Fruit fly (Drosophila melanogaster): ENCODE results near the gene CG4297.
"Not testable (repeated sequence)": the region's sequence is repeated elsewhere in the genome, so short reads cannot be mapped to it uniquely, and the experiment has no call there.

CG4297 gene

DNA sequence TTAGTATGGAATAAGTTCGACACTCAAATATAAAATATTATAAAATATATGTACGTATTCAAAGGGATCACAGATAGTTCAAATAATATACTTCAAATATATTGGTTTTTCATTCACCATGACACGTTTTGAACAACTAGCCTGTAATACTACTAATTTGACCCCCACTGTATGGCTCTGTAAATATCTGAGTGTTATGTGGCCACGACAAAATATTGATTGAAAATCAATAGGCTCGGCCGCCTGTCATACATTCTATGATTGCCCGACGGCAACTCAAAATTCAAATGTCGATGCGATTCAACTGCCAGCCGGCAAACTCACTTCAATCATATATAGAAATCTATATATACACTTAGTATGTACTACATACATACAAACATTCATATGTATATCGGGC lies 2.1 kb downstream of the CG4297 start:
- no peak for TF ChIP-seq pan (optimal IDR thresholded peaks at IDR 0.05)
- TF ChIP-seq CG8478 (optimal IDR thresholded peaks at IDR 0.05), result no peak
- TF ChIP-seq Dll (optimal IDR thresholded peaks at IDR 0.05), result no peak
- no peak for TF ChIP-seq EcR (GFP tag; optimal IDR thresholded peaks at IDR 0.05)
- TF ChIP-seq psq (optimal IDR thresholded peaks at IDR 0.05), result no peak
- no peak for TF ChIP-seq usp (GFP tag; optimal IDR thresholded peaks at IDR 0.05)

DNA sequence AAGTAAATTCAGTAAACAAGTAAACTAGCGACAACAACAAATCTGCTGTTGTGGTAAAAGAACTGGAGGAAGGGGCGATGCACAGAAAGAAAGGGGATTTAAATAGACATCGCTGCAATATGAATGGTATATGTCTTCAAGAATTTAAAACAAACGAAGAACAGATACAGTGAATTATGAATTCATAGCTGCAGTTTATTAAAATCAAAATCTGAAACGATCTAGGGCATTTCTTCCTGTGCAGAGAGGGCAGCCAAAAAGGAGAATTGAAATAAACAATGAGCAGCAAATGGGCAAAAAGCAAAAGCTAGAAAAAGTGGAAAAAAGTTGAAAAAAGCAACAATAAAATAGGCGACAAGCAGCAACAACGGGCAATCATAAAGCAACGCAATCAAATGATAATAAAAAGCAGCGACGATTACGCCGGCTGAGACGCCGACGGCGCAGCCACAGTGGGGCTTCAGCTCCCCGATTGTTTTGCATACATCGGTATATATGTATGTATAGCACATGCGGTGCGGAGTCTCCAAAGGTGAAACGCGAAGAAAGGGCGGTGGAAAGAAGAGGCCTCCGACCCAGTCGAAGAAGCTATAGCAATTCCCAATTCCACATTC lies 3.1 kb downstream of the CG4297 start:
- no peak for TF ChIP-seq Dll (optimal IDR thresholded peaks at IDR 0.05)
- TF ChIP-seq CG8478 (optimal IDR thresholded peaks at IDR 0.05), result no peak
- no peak for TF ChIP-seq pan (optimal IDR thresholded peaks at IDR 0.05)
- no peak for TF ChIP-seq usp (GFP tag; optimal IDR thresholded peaks at IDR 0.05)
- no peak for TF ChIP-seq psq (optimal IDR thresholded peaks at IDR 0.05)
- TF ChIP-seq EcR (GFP tag; optimal IDR thresholded peaks at IDR 0.05), result no peak

- TF ChIP-seq pan (optimal IDR thresholded peaks at IDR 0.05) (no peak), CG8478 (optimal IDR thresholded peaks at IDR 0.05) (no peak), psq (optimal IDR thresholded peaks at IDR 0.05) (no peak), EcR (GFP tag; optimal IDR thresholded peaks at IDR 0.05) (no peak), Dll (optimal IDR thresholded peaks at IDR 0.05) (no peak), usp (GFP tag; optimal IDR thresholded peaks at IDR 0.05) (no peak)
Observed at dm6 chr2L:467683-468082, 4.3 kb downstream of the CG4297 start.

DNA sequence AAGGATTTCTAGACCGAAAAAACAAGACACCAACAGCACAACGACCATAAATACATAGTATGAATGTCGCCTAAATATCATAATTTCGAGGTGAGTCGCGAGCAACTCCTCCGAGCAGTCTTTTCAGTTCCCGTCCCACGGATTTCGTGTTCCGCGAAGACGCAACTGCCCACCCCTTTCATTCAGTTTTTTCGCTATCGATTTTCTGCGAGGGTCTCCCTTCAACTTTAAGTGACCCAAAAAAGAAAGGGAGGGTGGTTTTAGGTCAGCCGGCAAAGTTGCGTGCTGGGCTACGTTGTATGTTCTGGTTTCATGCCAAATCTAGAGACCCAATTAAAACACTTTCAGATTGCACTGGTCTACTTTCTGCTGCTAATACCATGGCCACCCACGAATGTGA lies 16.3 kb downstream of the CG4297 start:
- TF ChIP-seq Dll (optimal IDR thresholded peaks at IDR 0.05) (no peak), EcR (GFP tag; optimal IDR thresholded peaks at IDR 0.05) (no peak)

DNA sequence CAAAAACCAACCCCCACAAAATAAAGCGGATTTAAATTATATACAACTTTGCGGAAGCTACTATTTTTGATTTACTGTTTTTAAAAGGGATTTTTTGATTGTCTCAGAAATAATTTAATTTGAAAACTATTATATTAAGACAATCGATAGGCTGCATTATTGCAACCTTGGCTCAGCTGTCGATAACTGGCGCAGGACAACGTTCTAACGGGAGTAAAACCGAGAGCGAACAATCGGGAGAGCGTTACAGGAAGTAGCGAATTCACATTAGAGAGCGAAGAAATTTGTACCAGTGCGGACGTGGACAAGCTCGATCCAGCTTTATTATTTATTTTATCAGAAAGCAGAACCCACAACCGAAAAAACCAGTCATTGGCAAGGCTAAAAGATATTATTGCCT lies 16.7 kb downstream of the CG4297 start, which contains the start of gene CG4133:
Gene CG4133, plus strand, starts transcription at position 258 of the 400 bp plus-strand sequence.
- not testable (repeated sequence) for TF ChIP-seq pan (optimal IDR thresholded peaks at IDR 0.05); EcR (GFP tag; optimal IDR thresholded peaks at IDR 0.05); CG8478 (optimal IDR thresholded peaks at IDR 0.05)

dm6 chr2L:452872-453271 lies 19.1 kb downstream of the CG4297 start, which contains the start of the genes crq and shv:
Gene crq, minus strand, starts transcription at chr2L:453024.
Gene shv, plus strand, starts transcription at chr2L:453108.
- TF ChIP-seq pan (optimal IDR thresholded peaks at IDR 0.05), result no peak
- TF ChIP-seq usp (GFP tag; optimal IDR thresholded peaks at IDR 0.05), result no peak
- TF ChIP-seq CG8478 (optimal IDR thresholded peaks at IDR 0.05), result no peak
- TF ChIP-seq EcR (GFP tag; optimal IDR thresholded peaks at IDR 0.05), result no peak
- TF ChIP-seq Dll (optimal IDR thresholded peaks at IDR 0.05), result no peak
- no peak for TF ChIP-seq psq (optimal IDR thresholded peaks at IDR 0.05)

dm6 chr2L:451705-452472 lies 20.1 kb downstream of the CG4297 start:
- TF ChIP-seq usp (GFP tag; optimal IDR thresholded peaks at IDR 0.05) (no peak), CG8478 (optimal IDR thresholded peaks at IDR 0.05) (no peak), psq (optimal IDR thresholded peaks at IDR 0.05) (no peak), pan (optimal IDR thresholded peaks at IDR 0.05) (no peak), Dll (optimal IDR thresholded peaks at IDR 0.05) (no peak), EcR (GFP tag; optimal IDR thresholded peaks at IDR 0.05) (no peak)

- no peak for TF ChIP-seq psq (optimal IDR thresholded peaks at IDR 0.05)
- no peak for TF ChIP-seq EcR (GFP tag; optimal IDR thresholded peaks at IDR 0.05)
- TF ChIP-seq usp (GFP tag; optimal IDR thresholded peaks at IDR 0.05), result no peak
- no peak for TF ChIP-seq Dll (optimal IDR thresholded peaks at IDR 0.05)
- TF ChIP-seq pan (optimal IDR thresholded peaks at IDR 0.05), result no peak
- TF ChIP-seq CG8478 (optimal IDR thresholded peaks at IDR 0.05), result no peak
Observed at dm6 chr2L:447124-447523, 24.9 kb downstream of the CG4297 start.

DNA sequence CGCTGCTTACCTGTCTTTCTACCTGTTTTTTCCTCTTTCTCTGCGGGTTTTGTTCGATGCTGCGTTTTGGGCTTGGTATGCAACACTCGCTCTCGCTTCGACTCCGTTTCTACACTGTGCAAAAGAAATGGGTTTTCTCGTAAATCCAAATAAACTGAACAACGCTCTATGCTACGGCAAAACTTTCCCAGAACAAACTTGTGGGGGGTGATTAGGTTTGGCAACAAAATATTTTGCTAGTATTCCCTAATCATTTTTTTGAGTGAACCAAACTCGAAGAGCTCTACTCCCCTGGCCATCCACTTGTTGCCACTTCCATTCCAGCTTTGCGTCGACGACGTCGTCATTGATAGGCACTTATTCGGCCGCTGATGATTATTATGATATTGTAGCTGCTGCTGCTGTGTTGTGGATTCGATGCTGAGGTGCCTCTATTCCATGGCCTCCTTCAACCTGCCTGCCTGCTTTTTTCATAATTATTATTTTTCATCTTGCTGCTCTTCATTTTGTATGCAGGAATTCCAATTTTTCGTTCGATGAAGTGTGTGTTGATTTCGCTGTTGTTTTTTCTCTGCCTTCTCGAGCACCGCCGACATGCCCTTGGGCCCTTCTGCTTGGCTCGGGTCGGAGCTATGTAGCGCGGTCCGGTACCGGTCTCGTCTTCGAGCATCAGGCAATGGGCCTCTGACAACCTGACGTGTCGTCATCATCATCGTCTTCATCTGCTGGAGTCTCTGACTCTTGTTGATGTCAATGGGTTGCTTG lies 29.9 kb downstream of the CG4297 start:
- TF ChIP-seq usp (GFP tag; optimal IDR thresholded peaks at IDR 0.05), result no peak
- TF ChIP-seq psq (optimal IDR thresholded peaks at IDR 0.05), result no peak
- no peak for TF ChIP-seq Dll (optimal IDR thresholded peaks at IDR 0.05)
- TF ChIP-seq pan (optimal IDR thresholded peaks at IDR 0.05), result no peak
- no peak for TF ChIP-seq CG8478 (optimal IDR thresholded peaks at IDR 0.05)
- no peak for TF ChIP-seq EcR (GFP tag; optimal IDR thresholded peaks at IDR 0.05)

DNA sequence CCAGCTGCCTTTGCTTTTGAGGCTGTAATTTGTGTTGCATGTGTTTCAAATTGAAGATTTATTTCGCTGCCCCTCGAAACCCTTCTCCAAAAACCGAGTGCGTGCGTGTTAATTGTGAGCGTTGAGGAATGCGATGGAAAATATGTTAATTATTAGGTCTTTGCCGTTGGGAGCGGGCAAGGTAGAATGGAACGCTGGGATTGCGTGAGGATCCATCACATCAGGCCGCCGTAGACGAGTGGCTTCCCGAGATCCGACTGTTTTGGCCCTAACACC lies 30.6 kb downstream of the CG4297 start:
- TF ChIP-seq Dll (optimal IDR thresholded peaks at IDR 0.05), result peak; percentile 29
- TF ChIP-seq usp (GFP tag; optimal IDR thresholded peaks at IDR 0.05), result no peak

DNA sequence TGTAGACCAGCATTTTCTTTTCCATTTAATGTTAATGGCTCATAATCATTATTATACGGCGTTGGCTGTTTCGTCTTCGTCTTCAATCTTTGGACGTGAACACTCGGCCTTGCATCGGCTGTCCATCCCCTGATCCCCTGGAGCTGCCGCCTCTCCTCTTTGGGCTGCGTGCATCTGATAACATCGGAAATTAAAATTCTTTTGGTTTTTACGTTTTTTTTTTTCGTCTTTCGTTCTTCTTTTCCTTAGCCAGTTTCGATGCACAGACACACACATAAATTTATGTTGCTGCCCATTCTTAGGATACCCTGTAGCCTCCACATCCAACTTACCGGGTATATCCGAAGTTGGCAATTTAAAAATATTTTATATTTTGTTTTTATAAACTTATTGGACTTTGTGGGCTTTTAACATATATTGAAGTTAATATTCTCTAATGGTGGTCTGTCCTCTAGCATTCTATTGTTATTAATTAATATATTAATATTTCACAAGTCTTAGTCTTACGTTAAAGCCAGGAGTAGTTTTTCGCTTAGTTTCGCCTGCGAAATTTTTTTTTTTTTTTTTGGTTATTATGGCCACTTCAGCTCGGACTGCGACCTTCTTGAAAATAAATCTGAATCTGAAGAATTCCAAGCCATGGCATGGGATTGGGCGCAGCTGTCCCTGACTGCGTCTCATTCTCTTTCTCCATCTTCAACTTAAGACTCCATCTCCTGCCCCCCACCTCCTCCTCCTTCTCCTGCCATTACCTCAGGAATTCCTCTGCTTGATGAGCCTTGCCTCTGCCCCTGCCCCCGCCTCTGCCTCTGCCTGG lies 31.2 kb downstream of the CG4297 start:
- TF ChIP-seq EcR (GFP tag; optimal IDR thresholded peaks at IDR 0.05) (no peak), pan (optimal IDR thresholded peaks at IDR 0.05) (peak; percentile 81)

- TF ChIP-seq CG8478 (optimal IDR thresholded peaks at IDR 0.05), result no peak
- TF ChIP-seq usp (GFP tag; optimal IDR thresholded peaks at IDR 0.05), result no peak
- no peak for TF ChIP-seq Dll (optimal IDR thresholded peaks at IDR 0.05)
- TF ChIP-seq EcR (GFP tag; optimal IDR thresholded peaks at IDR 0.05), result no peak
- no peak for TF ChIP-seq pan (optimal IDR thresholded peaks at IDR 0.05)
- no peak for TF ChIP-seq psq (optimal IDR thresholded peaks at IDR 0.05)
Observed at dm6 chr2L:439339-439738, 32.7 kb downstream of the CG4297 start.
